Worm (Caenorhabditis elegans) whole organism, L3 larva: ENCODE measurements around the gene xtr-1.

ENCODE experiments used
- ZK546.5 ChIP-seq: sonication (generic microtip); optimal IDR thresholded peaks from 2 replicates; lab custom pipeline; 2017; ENCODE audit warnings: missing biosample characterization, missing genetic modification characterization
- aly-2 ChIP-seq: fragments of 150-350 bp; optimal IDR thresholded peaks from 2 replicates; lab custom pipeline; 2014; ENCODE audit warnings: missing biosample characterization, missing genetic modification characterization
- ceh-16 ChIP-seq: sonication (generic microtip); optimal IDR thresholded peaks from 2 replicates; lab custom pipeline; 2017; ENCODE audit warnings: missing biosample characterization, missing genetic modification characterization
- ceh-82 ChIP-seq: fragments of 150-350 bp; optimal IDR thresholded peaks from 2 replicates; lab custom pipeline; 2014; ENCODE audit warnings: missing biosample characterization, missing genetic modification characterization
- ceh-9 ChIP-seq: sonication (generic microtip); optimal IDR thresholded peaks from 2 replicates; lab custom pipeline; 2018; ENCODE audit warnings: missing biosample characterization, missing genetic modification characterization
- elt-1 ChIP-seq: fragments of 150-350 bp; optimal IDR thresholded peaks from 2 replicates; lab custom pipeline; 2014; ENCODE audit warnings: missing biosample characterization, missing genetic modification characterization
- elt-3 ChIP-seq, 3 experiments: fragments of 150-350 bp in 1 of 3; sonication (generic microtip) in 2 of 3; optimal IDR thresholded peaks; 2 replicates in 2 of 3; 4 replicates in 1 of 3; lab custom pipeline; 2014 to 2017; ENCODE audit warnings: missing biosample characterization in 3 of 3, missing genetic modification characterization in 3 of 3
- eor-1 ChIP-seq, 2 experiments: fragments of 150-350 bp; optimal IDR thresholded peaks; 2 replicates each; lab custom pipeline; 2014 to 2018; ENCODE audit warnings: missing biosample characterization in 2 of 2, missing genetic modification characterization in 2 of 2
- fkh-10 ChIP-seq: sonication (generic microtip); optimal IDR thresholded peaks from 2 replicates; lab custom pipeline; 2017; ENCODE audit warnings: missing biosample characterization, missing genetic modification reagents, missing genetic modification characterization
- hmg-11 ChIP-seq: sonication (generic microtip); optimal IDR thresholded peaks from 2 replicates; lab custom pipeline; 2016; ENCODE audit warnings: missing genetic modification characterization, missing compliant biosample characterization
- jun-1 ChIP-seq: fragments of 150-350 bp; optimal IDR thresholded peaks from 2 replicates; lab custom pipeline; 2014; ENCODE audit warnings: missing biosample characterization, missing genetic modification reagents, missing genetic modification characterization
- lin-39 ChIP-seq: fragments of 150-350 bp; optimal IDR thresholded peaks from 2 replicates; lab custom pipeline; 2018; ENCODE audit warnings: missing biosample characterization, missing genetic modification reagents, missing genetic modification characterization
- lsy-12 ChIP-seq: sonication (generic microtip); optimal IDR thresholded peaks from 2 replicates; lab custom pipeline; 2016; ENCODE audit warnings: mild to moderate bottlenecking, missing genetic modification characterization, missing compliant biosample characterization
- mml-1 ChIP-seq: fragments of 150-350 bp; sonication (generic microtip); optimal IDR thresholded peaks from 3 replicates; lab custom pipeline; 2014; ENCODE audit warnings: missing biosample characterization, missing genetic modification characterization
- nhr-11 ChIP-seq: fragments of 150-350 bp; optimal IDR thresholded peaks from 2 replicates; lab custom pipeline; 2014; ENCODE audit warnings: missing biosample characterization, missing genetic modification characterization
- nhr-12 ChIP-seq: fragments of 150-350 bp; optimal IDR thresholded peaks from 2 replicates; lab custom pipeline; 2014; ENCODE audit warnings: missing biosample characterization, missing genetic modification characterization
- nhr-23 ChIP-seq: fragments of 150-350 bp; optimal IDR thresholded peaks from 2 replicates; lab custom pipeline; 2014; ENCODE audit warnings: missing biosample characterization, missing genetic modification reagents, missing genetic modification characterization
- nhr-25 ChIP-seq: sonication (generic microtip); optimal IDR thresholded peaks from 2 replicates; lab custom pipeline; 2017; ENCODE audit warnings: missing biosample characterization, missing genetic modification characterization
- nhr-28 ChIP-seq: fragments of 150-350 bp; optimal IDR thresholded peaks from 2 replicates; lab custom pipeline; 2014; ENCODE audit warnings: missing biosample characterization, missing genetic modification characterization
- nhr-43 ChIP-seq: sonication (generic microtip); optimal IDR thresholded peaks from 2 replicates; lab custom pipeline; 2016; ENCODE audit warnings: mild to moderate bottlenecking, missing genetic modification characterization, missing compliant biosample characterization; ENCODE audit not compliant: poor library complexity, severe bottlenecking
- nhr-76 ChIP-seq: fragments of 150-350 bp; sonication (generic microtip); optimal IDR thresholded peaks from 5 replicates; lab custom pipeline; 2014; ENCODE audit warnings: missing biosample characterization, missing genetic modification characterization
- nhr-77 ChIP-seq: fragments of 150-350 bp; optimal IDR thresholded peaks from 2 replicates; lab custom pipeline; 2014; ENCODE audit warnings: missing biosample characterization, missing genetic modification characterization
- pha-4 ChIP-seq: fragments of 150-350 bp; optimal IDR thresholded peaks from 2 replicates; lab custom pipeline; 2014; ENCODE audit warnings: missing biosample characterization, missing genetic modification reagents, missing genetic modification characterization
- pqm-1 ChIP-seq: fragments of 150-350 bp; optimal IDR thresholded peaks from 2 replicates; lab custom pipeline; 2017; ENCODE audit warnings: missing biosample characterization, missing genetic modification characterization, inconsistent platforms
- sea-2 ChIP-seq: fragments of 150-350 bp; sonication (generic microtip); optimal IDR thresholded peaks from 4 replicates; lab custom pipeline; 2014; ENCODE audit warnings: missing biosample characterization, missing genetic modification reagents, missing genetic modification characterization
- skn-1 ChIP-seq: fragments of 150-350 bp; optimal IDR thresholded peaks from 2 replicates; lab custom pipeline; 2014; ENCODE audit warnings: missing biosample characterization, missing genetic modification characterization
- snpc-4 ChIP-seq: fragments of 150-350 bp; optimal IDR thresholded peaks from 2 replicates; lab custom pipeline; 2014; ENCODE audit warnings: missing biosample characterization, missing genetic modification characterization
- tbx-2 ChIP-seq: sonication (generic microtip); optimal IDR thresholded peaks from 2 replicates; lab custom pipeline; 2016; ENCODE audit warnings: mild to moderate bottlenecking, missing genetic modification characterization, missing compliant biosample characterization
- unc-39 ChIP-seq: sonication (generic microtip); optimal IDR thresholded peaks from 4 replicates; lab custom pipeline; 2017; ENCODE audit warnings: missing biosample characterization, missing genetic modification characterization
- unc-62 ChIP-seq: fragments of 150-350 bp; sonication (generic microtip); optimal IDR thresholded peaks from 4 replicates; lab custom pipeline; 2014; ENCODE audit warnings: missing biosample characterization, missing genetic modification reagents, missing genetic modification characterization
- zag-1 ChIP-seq: fragments of 150-350 bp; optimal IDR thresholded peaks from 2 replicates; lab custom pipeline; 2014; ENCODE audit warnings: missing biosample characterization, missing genetic modification characterization
- ztf-11 ChIP-seq: fragments of 150-350 bp; optimal IDR thresholded peaks from 2 replicates; lab custom pipeline; 2014; ENCODE audit warnings: missing biosample characterization, missing genetic modification characterization
- ztf-4 ChIP-seq: fragments of 150-350 bp; optimal IDR thresholded peaks from 2 replicates; lab custom pipeline; 2014; ENCODE audit warnings: missing biosample characterization, missing genetic modification characterization

xtr-1 gene

DNA sequence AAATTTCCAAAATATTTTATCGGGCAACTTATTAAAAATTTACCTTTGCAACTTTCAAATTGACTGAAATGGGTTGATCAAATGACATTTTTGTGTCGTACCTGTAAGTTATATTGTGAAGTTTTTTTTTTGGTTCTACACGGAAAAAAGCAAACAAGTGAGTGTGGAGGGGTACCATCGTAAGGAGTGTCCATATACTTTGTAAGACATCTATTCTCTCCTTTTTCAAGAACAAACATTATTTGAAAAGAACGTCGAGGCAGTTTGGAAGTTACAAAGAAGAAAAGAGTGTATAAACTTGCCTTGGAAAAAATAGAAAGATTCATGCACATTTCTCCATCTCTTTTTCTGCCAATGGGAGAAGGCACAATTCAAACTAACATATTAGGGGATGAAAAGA lies 15.2 kb upstream of the xtr-1 start, which contains the start of gene taf-7.1:
TSS of gene taf-7.1 (minus strand) at position 101 of the 400 bp plus-strand sequence.
- TF ChIP-seq skn-1 (tag; lab: Kevin White, UChicago) (no peak), snpc-4 (tag; lab: Kevin White, UChicago) (no peak)

DNA sequence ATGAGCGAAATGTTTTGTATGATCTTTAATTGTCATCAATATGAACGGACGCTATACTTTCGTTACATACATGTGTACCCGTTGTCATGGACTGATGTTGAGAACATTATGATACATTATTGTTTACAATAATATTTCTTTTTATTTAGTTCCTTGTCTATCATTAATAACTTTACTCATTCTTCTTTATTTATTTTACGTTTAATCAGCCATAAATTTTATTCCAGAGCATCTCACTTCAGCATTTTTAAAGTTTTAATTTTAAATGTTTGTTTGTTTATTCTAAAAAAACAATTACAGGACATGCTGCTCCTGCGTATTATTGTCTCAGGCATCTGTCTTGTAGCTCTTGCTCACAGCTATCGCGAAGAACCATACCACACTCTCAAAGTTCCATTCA lies 9.2 kb upstream of the xtr-1 start, which contains the start of gene F54F7.2:
TSS of gene F54F7.2 (plus strand) at position 301 of the 400 bp plus-strand sequence.
- no peak for TF ChIP-seq elt-3 (tag; optimal IDR thresholded peaks at IDR 0.05; lab: Kevin White, UChicago)
- no peak for TF ChIP-seq mml-1 (tag; lab: Kevin White, UChicago)
- no peak for TF ChIP-seq ceh-82 (tag; lab: Kevin White, UChicago)
- TF ChIP-seq pqm-1 (tag; lab: Kevin White, UChicago) = no peak
- TF ChIP-seq hmg-11 = no peak
- TF ChIP-seq jun-1 (tag; lab: Kevin White, UChicago) = no peak
- TF ChIP-seq ceh-16 (tag; lab: Kevin White, UChicago) = no peak
- no peak for TF ChIP-seq lin-39
- no peak for TF ChIP-seq fkh-10
- TF ChIP-seq lsy-12 (tag; lab: Kevin White, UChicago) = no peak
- no peak for TF ChIP-seq sea-2 (GFP tag; lab: Kevin White, UChicago)
- no peak for TF ChIP-seq ztf-4 (tag; lab: Kevin White, UChicago)
- no peak for TF ChIP-seq ceh-9 (tag; lab: Kevin White, UChicago)
- TF ChIP-seq ztf-11 (tag; lab: Kevin White, UChicago) = no peak
- TF ChIP-seq aly-2 (tag; lab: Kevin White, UChicago) = no peak
- no peak for TF ChIP-seq unc-39 (tag; lab: Kevin White, UChicago)
- TF ChIP-seq pha-4 (tag; lab: Kevin White, UChicago) = no peak
- TF ChIP-seq nhr-23 (tag; lab: Kevin White, UChicago) = no peak
- no peak for TF ChIP-seq tbx-2 (tag; lab: Kevin White, UChicago)
- no peak for TF ChIP-seq nhr-43

DNA sequence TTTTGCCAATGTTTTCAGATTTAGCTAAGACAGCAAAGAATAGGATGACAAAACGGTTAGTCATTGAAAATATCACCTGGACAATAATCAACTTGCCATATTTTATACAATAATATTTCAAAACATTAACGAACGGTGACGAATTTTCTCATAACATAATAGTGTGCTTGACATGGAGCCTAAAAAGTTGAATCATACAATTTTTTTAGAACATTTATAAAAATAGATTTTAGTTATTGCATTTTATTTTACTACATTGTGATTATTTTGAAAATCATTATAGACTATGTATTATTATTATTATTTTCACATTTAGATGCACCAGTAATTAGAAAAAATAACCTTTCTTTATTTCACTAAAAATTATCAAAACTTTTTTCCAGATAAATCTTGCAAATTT lies 4.0 kb upstream of the xtr-1 start, which contains the start of gene F54F7.9:
TSS of gene F54F7.9 (minus strand) at position 101 of the 400 bp plus-strand sequence.
- TF ChIP-seq unc-39 (tag; lab: Kevin White, UChicago) (no peak), hmg-11 (no peak), lsy-12 (tag; lab: Kevin White, UChicago) (no peak), zag-1 (tag; lab: Kevin White, UChicago) (no peak), pha-4 (tag; lab: Kevin White, UChicago) (no peak), unc-62 (GFP tag; lab: Kevin White, UChicago) (no peak), eor-1 (tag; optimal IDR thresholded peaks at IDR 0.05; lab: Kevin White, UChicago) (no peak), ztf-11 (tag; lab: Kevin White, UChicago) (no peak), nhr-25 (tag; lab: Kevin White, UChicago) (no peak), nhr-77 (tag; lab: Kevin White, UChicago) (no peak), ceh-9 (tag; lab: Kevin White, UChicago) (no peak), nhr-76 (tag; lab: Kevin White, UChicago) (no peak), nhr-12 (no peak), elt-1 (tag; lab: Kevin White, UChicago) (no peak), nhr-28 (tag; lab: Kevin White, UChicago) (no peak), snpc-4 (tag; lab: Kevin White, UChicago) (no peak), sea-2 (GFP tag; lab: Kevin White, UChicago) (no peak), skn-1 (tag; lab: Kevin White, UChicago) (no peak)

DNA sequence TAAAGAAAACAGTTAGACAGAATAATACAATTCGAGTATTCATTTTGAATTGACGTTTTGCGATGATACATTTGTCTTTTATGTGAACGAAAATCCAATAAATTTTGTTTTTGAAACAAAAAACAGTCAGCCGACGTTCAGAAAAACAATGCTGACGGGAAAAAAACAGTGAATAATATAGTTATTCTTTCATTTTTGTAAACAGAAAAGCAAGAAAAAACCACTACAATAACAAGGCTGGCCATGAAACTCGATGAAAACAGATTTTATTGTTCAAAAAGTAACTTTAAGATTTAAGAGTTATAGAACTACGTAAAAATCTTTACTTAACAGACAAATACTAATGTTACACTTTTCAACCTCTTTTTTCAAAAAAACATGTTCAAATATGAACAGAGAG lies 2.5 kb upstream of the xtr-1 start, which contains the start of gene F54F7.3:
TSS of gene F54F7.3 (minus strand) at position 101 of the 400 bp plus-strand sequence.
- TF ChIP-seq mml-1 (tag; lab: Kevin White, UChicago) (no peak), nhr-11 (tag; lab: Kevin White, UChicago) (no peak), ZK546.5 (tag; lab: Kevin White, UChicago) (no peak), ceh-82 (tag; lab: Kevin White, UChicago) (no peak), aly-2 (tag; lab: Kevin White, UChicago) (no peak), ztf-4 (tag; lab: Kevin White, UChicago) (no peak)

DNA sequence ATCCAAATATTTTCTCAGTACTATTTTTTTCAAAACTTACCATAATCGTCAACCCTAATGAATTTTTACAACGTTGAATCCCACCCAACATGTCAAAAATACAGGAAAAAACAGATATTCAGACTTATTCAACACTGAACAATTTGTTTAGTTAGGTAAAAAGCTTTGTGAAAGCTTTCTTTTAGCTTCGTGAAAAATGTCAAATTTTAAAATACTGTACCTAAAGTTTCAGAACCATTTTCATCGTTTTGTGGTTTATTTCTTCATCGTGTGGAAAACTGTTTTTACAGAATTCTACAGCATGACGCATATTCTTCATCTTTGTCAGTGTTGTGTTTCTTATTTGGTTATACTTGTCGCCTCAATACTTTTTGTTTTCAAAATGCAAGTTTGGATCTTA lies 2.0 kb upstream of the xtr-1 start, which contains the start of gene F54F7.14:
TSS of gene F54F7.14 (plus strand) at position 301 of the 400 bp plus-strand sequence.
- TF ChIP-seq nhr-77 (tag; lab: Kevin White, UChicago) (no peak), eor-1 (tag; optimal IDR thresholded peaks at IDR 0.05; lab: Kevin White, UChicago) (no peak), zag-1 (tag; lab: Kevin White, UChicago) (no peak), nhr-23 (tag; lab: Kevin White, UChicago) (no peak)
